Worm (Caenorhabditis elegans): ENCODE measurements around the gene twk-9.

- no peak for TF ChIP-seq fos-1 (tag; optimal IDR thresholded peaks at IDR 0.05)
- no peak for TF ChIP-seq hlh-30 (tag; optimal IDR thresholded peaks at IDR 0.05; ENCODE audit: insufficient read depth)
- no peak for TF ChIP-seq saeg-2 (GFP tag; IDR thresholded peaks at IDR 0.05)
- TF ChIP-seq nhr-237 (tag; optimal IDR thresholded peaks at IDR 0.05) = no peak
- no peak for TF ChIP-seq pqm-1 (tag; optimal IDR thresholded peaks at IDR 0.05)
- TF ChIP-seq ZK546.5 (tag; optimal IDR thresholded peaks at IDR 0.05) = no peak
- no peak for TF ChIP-seq hif-1 (tag; optimal IDR thresholded peaks at IDR 0.05)
- no peak for TF ChIP-seq lin-39 (tag; optimal IDR thresholded peaks at IDR 0.05)
Observed at ce11 chrIV:9709205-9709604, 16.2 kb downstream of the twk-9 start, which contains the start of gene ant-1.3.

All from whole organism, L4 larva.